Fruit fly (Drosophila melanogaster) whole organism, prepupa: ENCODE data around the gene CG14270.

Experiments
- Blimp-1 ChIP-seq: fragments of 200-800 bp; sonication (Bioruptor generic); optimal IDR thresholded peaks from 3 replicates; lab custom pipeline; 2017; ENCODE audit warnings: missing biosample characterization, missing genetic modification characterization, mild to moderate bottlenecking, moderate library complexity, missing genetic modification reagents
- CG11902 ChIP-seq: fragments of 200-800 bp; sonication (Bioruptor generic); optimal IDR thresholded peaks from 3 replicates; lab custom pipeline; 2016; ENCODE audit warnings: missing biosample characterization, missing genetic modification characterization
- CG3032 ChIP-seq: fragments of 200-800 bp; optimal IDR thresholded peaks from 2 replicates; lab custom pipeline; 2019; ENCODE audit warnings: missing biosample characterization, mild to moderate bottlenecking, missing genetic modification characterization, moderate library complexity
- CG31627 ChIP-seq: fragments of 200-800 bp; sonication (Bioruptor generic); optimal IDR thresholded peaks from 3 replicates; lab custom pipeline; 2016; ENCODE audit warnings: missing biosample characterization, missing genetic modification characterization
- CG34406 ChIP-seq: fragments of 200-800 bp; sonication (Bioruptor generic); optimal IDR thresholded peaks from 3 replicates; lab custom pipeline; 2016; ENCODE audit warnings: missing biosample characterization, missing genetic modification characterization
- CG7368 ChIP-seq: fragments of 200-800 bp; sonication (Bioruptor generic); optimal IDR thresholded peaks from 3 replicates; lab custom pipeline; 2016; ENCODE audit warnings: missing biosample characterization, missing genetic modification characterization
- CG8119 ChIP-seq: fragments of 200-800 bp; sonication (Bioruptor generic); IDR thresholded peaks from 3 replicates; pipeline ENCODE4 v1.3.6; 2022; ENCODE audit warnings: missing biosample characterization, missing genetic modification characterization
- Eip78C ChIP-seq: fragments of 200-800 bp; sonication (Bioruptor generic); peaks from one replicate; lab custom pipeline; 2016; ENCODE audit warnings: missing biosample characterization, missing genetic modification characterization
- Eip93F ChIP-seq: fragments of 200-800 bp; sonication (Bioruptor generic); optimal IDR thresholded peaks from 2 replicates; lab custom pipeline; 2016; ENCODE audit warnings: missing biosample characterization, mild to moderate bottlenecking, missing genetic modification characterization
- Gug ChIP-seq: fragments of 200-800 bp; sonication (Bioruptor generic); IDR thresholded peaks from 2 replicates; pipeline ENCODE4 v1.3.6; 2022; ENCODE audit warnings: missing biosample characterization, missing genetic modification characterization
- Hr39 ChIP-seq: fragments of 200-800 bp; sonication (Bioruptor generic); optimal IDR thresholded peaks from 2 replicates; lab custom pipeline; 2016; ENCODE audit warnings: missing biosample characterization, missing genetic modification characterization
- fd59A ChIP-seq: fragments of 200-800 bp; sonication (Bioruptor generic); optimal IDR thresholded peaks from 2 replicates; lab custom pipeline; 2017; ENCODE audit warnings: missing biosample characterization, mild to moderate bottlenecking, missing genetic modification characterization, missing genetic modification reagents
- pdm3 ChIP-seq: fragments of 200-800 bp; sonication (Bioruptor generic); optimal IDR thresholded peaks from 3 replicates; lab custom pipeline; 2016; ENCODE audit warnings: missing biosample characterization, missing genetic modification characterization

- TF ChIP-seq CG34406: no peak
- no peak for TF ChIP-seq CG31627 (GFP tag; lab: Kevin White, UChicago)
- TF ChIP-seq pdm3 (GFP tag; lab: Kevin White, UChicago): no peak
- no peak for TF ChIP-seq CG3032 (tag; lab: Kevin White, UChicago)
- TF ChIP-seq CG7368 (GFP tag; lab: Kevin White, UChicago): no peak
- TF ChIP-seq Hr39 (GFP tag; lab: Kevin White, UChicago): peak; percentile 18
- peak; percentile 71 for TF ChIP-seq Eip78C (GFP tag; lab: Kevin White, UChicago)
- TF ChIP-seq Gug (GFP tag; lab: Robert Waterston, UW): no peak
- TF ChIP-seq fd59A (GFP tag; lab: Kevin White, UChicago): no peak
- TF ChIP-seq CG11902: no peak
- TF ChIP-seq Blimp-1 (GFP tag; lab: Kevin White, UChicago): no peak
- no peak for TF ChIP-seq CG8119
- TF ChIP-seq Eip93F (GFP tag; lab: Kevin White, UChicago): no peak
Observed at dm6 chrX:3473636-3474035, 11.5 kb downstream of the CG14270 start.
